Worm (Caenorhabditis elegans) whole organism, midembryonic: Measurements from ENCODE around the gene F49E12.7.
"Not testable (repeated sequence)": the region's sequence is repeated elsewhere in the genome, so short reads cannot be mapped to it uniquely, and the experiment has no call there.

Source experiments
- T22C8.4 ChIP-seq: fragments of 200-800 bp; sonication (Bioruptor generic); IDR thresholded peaks from 2 replicates; pipeline ENCODE4 v1.3.6; 2022; ENCODE audit warnings: missing genetic modification characterization, missing compliant biosample characterization
- cog-1 ChIP-seq: sonication (generic microtip); optimal IDR thresholded peaks from 2 replicates; lab custom pipeline; 2016; ENCODE audit warnings: missing genetic modification characterization, missing compliant biosample characterization
- flt-1 ChIP-seq: fragments of 200-800 bp; sonication (Bioruptor generic); IDR thresholded peaks from 2 replicates; pipeline ENCODE4 v1.3.6; 2022; ENCODE audit warnings: missing genetic modification characterization, missing compliant biosample characterization
- klf-2 ChIP-seq: fragments of 200-800 bp; sonication (Bioruptor generic); conservative IDR thresholded peaks from 2 replicates; pipeline ENCODE4 v1.3.6; 2022; ENCODE audit warnings: missing genetic modification reagents, missing genetic modification characterization, missing compliant biosample characterization
- med-1 ChIP-seq: sonication (generic microtip); optimal IDR thresholded peaks from 2 replicates; lab custom pipeline; 2017; ENCODE audit warnings: missing genetic modification characterization, mild to moderate bottlenecking, missing compliant biosample characterization, antibody characterized with exemption, missing genetic modification reagents; ENCODE audit not compliant: insufficient read depth
- ref-1 ChIP-seq: fragments of 200-800 bp; sonication (Bioruptor generic); conservative IDR thresholded peaks from 2 replicates; pipeline ENCODE4 v1.3.6; 2022; ENCODE audit warnings: missing genetic modification reagents, missing genetic modification characterization, missing compliant biosample characterization
- tab-1 ChIP-seq: fragments of 200-800 bp; sonication (Bioruptor generic); IDR thresholded peaks from 2 replicates; pipeline ENCODE4 v1.3.6; 2022; ENCODE audit warnings: missing genetic modification characterization, missing compliant biosample characterization
- ztf-23 ChIP-seq: fragments of 200-800 bp; sonication (Bioruptor generic); IDR thresholded peaks from 2 replicates; pipeline ENCODE4 v1.3.6; 2022; ENCODE audit warnings: missing genetic modification reagents, missing genetic modification characterization, missing compliant biosample characterization
- ztf-29 ChIP-seq: fragments of 200-800 bp; sonication (Bioruptor generic); IDR thresholded peaks from 2 replicates; pipeline ENCODE4 v1.3.6; 2022; ENCODE audit warnings: missing genetic modification reagents, missing genetic modification characterization, missing compliant biosample characterization

F49E12.7 gene

DNA sequence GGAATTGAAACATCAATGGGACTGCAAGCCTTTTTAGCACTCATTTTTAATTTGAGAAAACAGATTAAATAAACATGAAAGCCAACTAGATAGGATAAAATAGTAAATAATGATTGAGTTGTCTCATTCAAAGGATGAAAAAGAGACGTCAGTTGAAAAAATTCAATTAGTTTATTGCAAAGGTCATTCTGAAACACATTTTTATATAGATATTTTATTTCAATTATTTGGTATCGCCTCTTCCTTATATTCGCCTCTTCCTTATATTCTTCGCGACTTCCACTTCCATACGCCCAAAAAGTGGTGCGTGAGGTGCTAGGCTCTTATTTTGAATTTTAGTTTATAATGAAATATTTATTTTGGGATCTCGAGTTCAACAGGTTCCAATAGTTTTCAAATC is 39.1 kb upstream of the F49E12.7 start, which contains the start of gene acp-4:
Gene acp-4 (minus strand): TSS at position 101 of the 400 bp plus-strand sequence.
- TF ChIP-seq klf-2 (GFP tag; lab: Robert Waterston, UW) = no peak
- no peak for TF ChIP-seq flt-1 (GFP tag; lab: Robert Waterston, UW)
- no peak for TF ChIP-seq T22C8.4
- TF ChIP-seq ztf-23 = no peak
- no peak for TF ChIP-seq cog-1 (tag; lab: Kevin White, UChicago)
- TF ChIP-seq med-1 = no peak
- TF ChIP-seq tab-1 = no peak
- no peak for TF ChIP-seq ztf-29
- no peak for TF ChIP-seq ref-1 (GFP tag; lab: Robert Waterston, UW)

DNA sequence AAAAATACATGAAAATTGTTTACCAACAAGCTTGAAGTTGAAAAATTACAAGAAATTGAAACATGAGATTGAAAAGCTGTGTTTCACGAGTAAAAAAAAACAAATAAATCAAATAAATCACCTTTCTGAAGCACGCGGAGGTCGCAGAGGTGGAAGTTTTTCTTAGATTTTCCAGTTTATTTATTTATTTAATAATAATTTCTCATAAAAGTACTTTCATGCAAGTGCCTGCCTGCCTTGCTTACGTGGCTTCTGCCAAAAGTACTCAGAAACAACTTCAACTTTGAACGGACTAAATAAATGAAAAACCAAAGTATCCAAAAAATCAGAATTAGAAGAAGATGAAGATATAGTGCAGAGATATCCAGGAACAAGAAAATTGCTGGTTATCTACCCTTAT is 36.0 kb upstream of the F49E12.7 start, which contains the start of gene acp-2:
Gene acp-2 (minus strand): TSS at position 101 of the 400 bp plus-strand sequence.
- TF ChIP-seq ztf-23 (no peak), klf-2 (GFP tag; lab: Robert Waterston, UW) (no peak), tab-1 (no peak), T22C8.4 (no peak), cog-1 (tag; lab: Kevin White, UChicago) (no peak), ref-1 (GFP tag; lab: Robert Waterston, UW) (no peak), flt-1 (GFP tag; lab: Robert Waterston, UW) (no peak), ztf-29 (no peak), med-1 (no peak)

DNA sequence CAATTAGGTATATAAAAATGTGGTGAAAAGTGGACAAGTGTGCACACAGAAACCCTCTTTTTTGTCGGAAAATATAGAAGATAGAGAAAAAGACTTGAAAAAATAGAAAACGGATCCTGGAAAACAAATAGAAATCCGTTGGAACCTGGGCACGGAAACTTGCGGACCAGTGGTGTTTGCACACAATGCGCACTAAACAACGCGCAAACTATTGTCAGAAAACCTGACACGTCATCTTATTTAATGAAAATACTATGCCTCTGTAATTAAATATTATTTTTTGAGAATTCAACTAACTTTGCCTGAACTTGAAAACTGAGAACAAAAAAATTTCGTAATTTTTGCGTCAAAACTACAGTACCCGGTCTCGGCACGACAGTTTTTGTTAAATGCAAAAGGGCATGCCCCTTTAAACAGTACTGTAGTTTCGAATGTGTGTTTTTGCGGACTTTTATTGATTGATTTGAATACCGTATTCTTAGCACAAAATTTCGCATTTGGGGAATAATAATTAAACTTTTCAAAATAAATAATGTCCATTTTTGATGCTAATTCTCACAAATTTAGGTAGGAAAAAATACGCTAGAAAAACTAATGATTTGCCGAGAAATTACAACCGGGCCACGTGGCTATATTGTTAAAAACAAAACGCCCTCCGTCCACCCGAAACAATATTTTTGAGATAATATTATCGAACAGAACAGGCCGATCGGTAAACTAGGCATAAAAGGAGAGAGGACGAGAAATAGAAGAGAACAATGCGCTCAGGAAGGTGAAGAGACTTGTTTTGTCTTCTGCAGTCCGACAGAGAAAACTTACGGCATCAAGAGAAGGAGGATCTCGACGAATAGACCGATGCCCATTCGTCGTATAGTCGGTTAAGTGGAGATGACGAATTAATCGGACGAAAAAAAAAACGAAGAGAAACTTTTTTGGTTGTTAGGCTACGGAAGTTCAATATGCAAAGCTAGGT is 33.3 kb upstream of the F49E12.7 start:
- TF ChIP-seq klf-2 (GFP tag; lab: Robert Waterston, UW) (no peak), med-1 (no peak), cog-1 (tag; lab: Kevin White, UChicago) (no peak)

DNA sequence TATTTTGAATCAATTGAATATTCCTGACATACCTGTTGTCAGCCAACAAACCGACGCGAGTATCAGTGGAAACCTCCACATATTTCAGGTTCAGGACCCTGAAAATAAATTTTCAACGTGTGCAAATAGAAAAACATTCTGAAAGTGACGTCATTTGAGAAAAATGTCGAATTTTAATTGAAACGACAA is 32.7 kb upstream of the F49E12.7 start, which contains the start of gene F14E5.2:
Gene F14E5.2 (minus strand): TSS at position 101 of the 189 bp plus-strand sequence.
- no peak for TF ChIP-seq klf-2 (GFP tag; lab: Robert Waterston, UW)
- no peak for TF ChIP-seq med-1
- no peak for TF ChIP-seq ref-1 (GFP tag; lab: Robert Waterston, UW)
- TF ChIP-seq cog-1 (tag; lab: Kevin White, UChicago) = no peak
- TF ChIP-seq T22C8.4 = no peak

DNA sequence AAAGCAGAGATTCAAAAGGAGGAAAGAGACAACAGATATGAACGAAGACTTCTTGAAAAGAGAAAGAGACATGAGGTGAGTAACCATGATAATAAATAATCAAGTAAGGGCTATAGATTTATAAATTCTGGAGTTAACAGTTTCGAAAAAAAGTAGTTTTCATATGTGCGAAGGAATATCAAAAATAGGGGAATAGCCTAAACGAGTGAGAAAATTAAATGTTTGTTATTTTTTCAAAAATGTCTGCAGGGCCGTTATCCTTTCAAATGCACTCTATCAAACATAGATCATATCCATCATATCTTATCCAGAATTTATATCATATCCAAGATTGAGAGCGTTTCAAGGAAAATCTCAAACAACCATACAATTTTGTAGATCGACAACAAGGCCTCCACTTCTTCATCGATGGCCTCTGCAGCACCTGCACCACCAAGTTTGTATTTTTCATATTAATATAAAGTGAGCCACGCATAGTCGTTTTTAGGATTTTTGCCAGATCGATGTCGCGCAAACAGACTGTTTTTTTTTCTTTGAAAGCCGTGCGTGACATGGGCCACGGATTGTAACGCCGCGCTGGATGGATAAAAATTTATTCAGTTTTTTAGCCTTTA is 24.9 kb upstream of the F49E12.7 start:
- TF ChIP-seq ztf-23 (no peak), ztf-29 (no peak), med-1 (no peak), cog-1 (tag; lab: Kevin White, UChicago) (no peak), klf-2 (GFP tag; lab: Robert Waterston, UW) (no peak), flt-1 (GFP tag; lab: Robert Waterston, UW) (no peak), ref-1 (GFP tag; lab: Robert Waterston, UW) (no peak), T22C8.4 (no peak), tab-1 (no peak)

DNA sequence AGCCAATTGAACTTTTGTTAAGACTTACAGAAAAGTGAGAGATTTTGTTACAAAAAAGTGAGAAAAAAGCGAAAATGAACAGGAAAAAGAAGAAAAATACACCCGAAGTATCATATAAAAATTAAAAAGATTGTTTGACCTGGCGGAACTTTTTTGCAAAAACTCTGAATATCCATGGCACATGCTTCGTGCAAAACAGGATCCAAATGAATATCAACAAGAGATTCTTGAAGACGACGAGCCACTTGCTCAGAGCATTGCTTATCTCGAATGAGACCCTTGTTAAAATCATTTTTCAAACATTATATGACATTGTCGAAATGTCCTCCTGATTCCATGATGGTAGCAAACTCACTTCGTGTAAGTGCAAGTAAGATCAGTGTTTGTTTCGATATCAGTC is 23.9 kb upstream of the F49E12.7 start, which contains the start of gene F14E5.8:
Gene F14E5.8 (plus strand): TSS at position 301 of the 400 bp plus-strand sequence.
- TF ChIP-seq ztf-29; flt-1 (GFP tag; lab: Robert Waterston, UW); ref-1 (GFP tag; lab: Robert Waterston, UW): not testable (repeated sequence)

DNA sequence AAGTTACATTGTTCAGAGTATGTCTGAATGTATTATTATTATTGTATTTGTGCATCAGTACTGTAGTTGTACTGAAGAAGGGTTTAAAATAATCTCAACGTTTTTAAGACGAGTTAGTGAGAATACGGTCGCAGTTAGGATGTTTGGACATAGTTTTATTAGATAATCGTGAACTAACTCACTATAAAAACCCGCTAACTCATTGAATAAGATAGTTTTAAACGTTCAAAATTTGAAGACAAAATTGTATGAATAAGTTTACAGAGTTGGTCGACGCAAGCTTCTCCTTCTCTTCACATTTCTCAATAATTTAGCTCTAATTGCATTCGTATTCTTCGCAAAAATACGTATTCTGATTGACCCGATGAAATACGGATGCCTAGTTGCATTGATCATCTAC is 23.1 kb upstream of the F49E12.7 start:
- TF ChIP-seq ref-1 (GFP tag; lab: Robert Waterston, UW) (no peak), med-1 (no peak), cog-1 (tag; lab: Kevin White, UChicago) (no peak), tab-1 (no peak), ztf-29 (no peak), flt-1 (GFP tag; lab: Robert Waterston, UW) (no peak)

DNA sequence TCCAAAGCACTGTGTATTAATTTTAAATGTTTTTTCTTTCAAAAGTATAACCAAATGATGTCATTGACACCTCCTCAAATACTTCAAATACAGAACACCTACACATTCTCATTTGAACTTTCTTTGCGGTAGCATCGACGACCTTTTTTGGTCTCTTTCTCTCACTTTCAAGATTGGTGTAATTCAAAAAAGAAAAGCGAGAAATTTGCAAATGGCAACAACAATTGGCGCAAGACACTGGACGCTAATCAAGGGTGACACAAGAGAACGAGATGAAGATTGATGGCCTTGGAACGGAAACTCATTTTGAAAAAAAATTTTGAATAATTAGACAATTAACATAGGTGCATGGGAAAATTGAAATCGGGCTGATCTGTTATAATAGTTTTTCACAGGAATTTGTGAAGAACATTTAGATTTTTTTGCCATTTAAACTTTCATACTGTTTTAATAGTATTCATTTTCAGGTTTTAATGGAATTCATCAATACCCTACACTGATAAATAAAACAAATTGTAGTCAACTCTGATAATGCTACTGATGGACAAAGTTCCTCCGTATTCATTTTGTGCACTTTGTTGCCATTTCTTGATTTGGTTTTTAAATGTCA is 21.2 kb upstream of the F49E12.7 start, which contains the start of gene fdgt-2:
Gene fdgt-2 (plus strand): TSS at position 560 of the 610 bp plus-strand sequence.
- no peak for TF ChIP-seq ref-1 (GFP tag; lab: Robert Waterston, UW)
- TF ChIP-seq ztf-23 = no peak
- TF ChIP-seq tab-1 = no peak
- TF ChIP-seq T22C8.4 = no peak
- TF ChIP-seq med-1 = no peak
- TF ChIP-seq ztf-29 = no peak
- no peak for TF ChIP-seq flt-1 (GFP tag; lab: Robert Waterston, UW)
- no peak for TF ChIP-seq klf-2 (GFP tag; lab: Robert Waterston, UW)
- TF ChIP-seq cog-1 (tag; lab: Kevin White, UChicago) = no peak

DNA sequence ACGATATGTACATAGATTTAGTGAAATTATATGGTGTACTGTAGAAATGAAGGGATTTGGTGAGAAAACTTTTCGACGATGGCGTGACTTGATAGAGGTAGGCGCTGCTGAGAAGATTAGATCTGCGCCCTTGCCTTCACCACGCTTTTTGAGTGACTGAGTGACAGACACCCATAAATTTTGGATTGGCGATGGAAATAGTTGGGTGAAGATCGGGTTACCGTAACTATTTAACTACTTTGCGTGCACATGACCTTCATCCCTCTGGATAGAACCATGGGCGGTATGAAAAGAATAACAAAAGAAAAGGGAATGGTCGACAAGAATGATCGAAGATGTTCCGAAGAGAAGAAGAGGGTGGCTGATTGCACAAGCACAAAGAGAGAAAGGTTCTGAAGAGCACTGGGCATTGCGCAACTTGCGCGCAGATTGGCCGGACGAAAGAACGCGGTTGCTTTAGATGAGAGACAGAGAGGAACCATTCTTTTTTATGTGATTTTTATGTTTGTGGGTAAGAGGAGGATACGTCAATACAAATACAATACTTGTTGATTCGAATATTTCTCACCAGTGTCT is 19.6 kb upstream of the F49E12.7 start:
- no peak for TF ChIP-seq tab-1
- TF ChIP-seq ztf-29 = peak; percentile 54; the same call in 1 of the 2 replicates
- TF ChIP-seq ref-1 (GFP tag; lab: Robert Waterston, UW) = no peak
- 0 out of 2 replicates have a peak, but pooled peaks have one; percentile 49 for TF ChIP-seq flt-1 (GFP tag; lab: Robert Waterston, UW)
- TF ChIP-seq klf-2 (GFP tag; lab: Robert Waterston, UW) = no peak
- no peak for TF ChIP-seq cog-1 (tag; lab: Kevin White, UChicago)
- no peak for TF ChIP-seq med-1
- no peak for TF ChIP-seq ztf-23
- TF ChIP-seq T22C8.4 = no peak

DNA sequence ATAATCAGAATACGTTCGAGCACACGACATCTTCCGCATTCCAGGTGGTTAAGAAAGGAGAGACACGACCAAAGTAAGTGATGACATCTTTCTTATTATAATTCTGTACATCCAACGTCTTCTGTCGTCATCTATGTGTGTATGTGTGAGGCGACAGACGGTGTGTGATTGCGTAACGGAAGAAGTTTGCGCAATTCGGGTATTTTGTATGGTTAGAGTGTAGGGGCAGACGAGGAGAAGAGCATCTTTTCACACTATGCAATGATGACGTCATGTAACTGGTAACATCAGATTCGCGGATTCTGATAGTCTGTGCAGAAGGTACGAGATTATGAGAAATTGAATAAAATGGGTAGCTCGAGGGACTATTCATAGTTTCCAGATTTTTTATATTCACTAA is 19.1 kb upstream of the F49E12.7 start:
- no peak for TF ChIP-seq ztf-23
- no peak for TF ChIP-seq ref-1 (GFP tag; lab: Robert Waterston, UW)
- TF ChIP-seq ztf-29 = no peak
